Fruit fly (Drosophila melanogaster) whole organism, prepupa: Measurements from ENCODE around the gene Sdhaf3.

Experiments
- CG8319 ChIP-seq: fragments of 200-800 bp; sonication (Bioruptor generic); optimal IDR thresholded peaks from 3 replicates; lab custom pipeline; 2016; ENCODE audit warnings: missing biosample characterization, missing genetic modification characterization
- vri ChIP-seq: fragments of 200-800 bp; sonication (Bioruptor generic); optimal IDR thresholded peaks from 3 replicates; lab custom pipeline; 2016; ENCODE audit warnings: missing biosample characterization, mild to moderate bottlenecking, missing genetic modification characterization

- no peak for TF ChIP-seq CG8319 (GFP tag; lab: Kevin White, UChicago)
- no peak for TF ChIP-seq vri (GFP tag; lab: Kevin White, UChicago)
These were observed 42.4 kb upstream of the Sdhaf3 start for dm6 chr3R:16524593-16525111.
